Fruit fly (Drosophila melanogaster) whole organism, adult: ENCODE results near the gene ppk14.

ENCODE experiments used
- CG14711 ChIP-seq: fragments of 200-800 bp; sonication (Bioruptor generic); optimal IDR thresholded peaks from 2 replicates; lab custom pipeline; 2018; ENCODE audit warnings: missing biosample characterization, mild to moderate bottlenecking, missing genetic modification characterization, moderate library complexity
- cnc ChIP-seq, 2 experiments: fragments of >200 bp; optimal IDR thresholded peaks; 2 replicates each; lab custom pipeline; 2017
- toe ChIP-seq: fragments of 200-800 bp; sonication (Bioruptor generic); optimal IDR thresholded peaks from 2 replicates; lab custom pipeline; 2016; ENCODE audit warnings: missing biosample characterization, missing genetic modification characterization

- TF ChIP-seq cnc (optimal IDR thresholded peaks at IDR 0.05; lab: Kevin White, UChicago): no peak
- TF ChIP-seq toe (GFP tag; lab: Kevin White, UChicago): no peak
- TF ChIP-seq CG14711 (tag; lab: Kevin White, UChicago): no peak
Observed at dm6 chr2L:6380966-6381365, 26.2 kb downstream of the ppk14 start, which contains the start of gene Nepl5.
